Worm (Caenorhabditis elegans) whole organism, late embryonic: ENCODE results near the gene Y38C1BA.4.

Experiments used
- C08G9.2 ChIP-seq: sonication (generic microtip); optimal IDR thresholded peaks from 2 replicates; lab custom pipeline; 2016; ENCODE audit warnings: mild to moderate bottlenecking, missing genetic modification characterization, moderate library complexity, missing compliant biosample characterization
- T23F11.4 ChIP-seq: fragments of 200-800 bp; sonication (Bioruptor generic); optimal IDR thresholded peaks from 2 replicates; lab custom pipeline; 2018; ENCODE audit warnings: mild to moderate bottlenecking, missing genetic modification characterization, missing compliant biosample characterization
- ama-1 ChIP-seq: fragments of 150-350 bp; optimal IDR thresholded peaks from 2 replicates; lab custom pipeline; 2014
- ceh-24 ChIP-seq: sonication (generic microtip); optimal IDR thresholded peaks from 2 replicates; lab custom pipeline; 2016; ENCODE audit warnings: mild to moderate bottlenecking, missing genetic modification characterization, missing compliant biosample characterization
- ceh-31 ChIP-seq: sonication (generic microtip); optimal IDR thresholded peaks from 2 replicates; lab custom pipeline; 2016; ENCODE audit warnings: missing genetic modification characterization, missing compliant biosample characterization
- ceh-34 ChIP-seq: sonication (generic microtip); optimal IDR thresholded peaks from 2 replicates; lab custom pipeline; 2016; ENCODE audit warnings: mild to moderate bottlenecking, missing genetic modification characterization, missing compliant biosample characterization
- ceh-48 ChIP-seq: sonication (generic microtip); optimal IDR thresholded peaks from 2 replicates; lab custom pipeline; 2016; ENCODE audit warnings: missing genetic modification characterization, inconsistent platforms, missing compliant biosample characterization
- ceh-9 ChIP-seq: sonication (generic microtip); optimal IDR thresholded peaks from 2 replicates; lab custom pipeline; 2016; ENCODE audit warnings: mild to moderate bottlenecking, missing genetic modification characterization, inconsistent platforms, missing compliant biosample characterization
- hlh-30 ChIP-seq: sonication (generic microtip); optimal IDR thresholded peaks from 2 replicates; lab custom pipeline; 2017; ENCODE audit warnings: antibody characterized with exemption, missing genetic modification characterization, missing compliant biosample characterization; ENCODE audit not compliant: insufficient read depth
- lin-11 ChIP-seq: fragments of 200-800 bp; sonication (Bioruptor generic); optimal IDR thresholded peaks from 2 replicates; lab custom pipeline; 2018; ENCODE audit warnings: mild to moderate bottlenecking, missing genetic modification characterization, missing compliant biosample characterization
- pha-4 ChIP-seq: fragments of 150-350 bp; optimal IDR thresholded peaks from 2 replicates; lab custom pipeline; 2018; ENCODE audit warnings: missing biosample characterization, missing genetic modification reagents, missing genetic modification characterization
- unc-3 ChIP-seq, 2 experiments: fragments of 200-800 bp in 1 of 2; sonication (Bioruptor generic) in 1 of 2; sonication (generic microtip) in 1 of 2; conservative IDR thresholded peaks in 1 of 2; optimal IDR thresholded peaks in 1 of 2; 2 replicates each; pipeline versions ENCODE4 v1.3.6 to Lab custom; 2016 to 2022; ENCODE audit warnings: missing compliant biosample characterization in 2 of 2, missing genetic modification characterization in 2 of 2, missing genetic modification reagents in 1 of 2
- unc-42 ChIP-seq: sonication (generic microtip); optimal IDR thresholded peaks from 2 replicates; lab custom pipeline; 2016; ENCODE audit warnings: missing genotype, missing genetic modification characterization, missing compliant biosample characterization

ce11 chrIV:1867915-1868619, 46.4 kb downstream of the Y38C1BA.4 start:
- no peak for TF ChIP-seq unc-42 (tag; lab: Kevin White, UChicago)
- TF ChIP-seq unc-3 (GFP tag; conservative IDR thresholded peaks at IDR 0.05; lab: Robert Waterston, UW) = no peak
- TF ChIP-seq unc-3 (tag; optimal IDR thresholded peaks at IDR 0.05; lab: Kevin White, UChicago) = no peak
- no peak for TF ChIP-seq ceh-48 (tag; lab: Kevin White, UChicago)
- no peak for TF ChIP-seq hlh-30 (tag; lab: Kevin White, UChicago)
- TF ChIP-seq ceh-9 (tag; lab: Kevin White, UChicago) = no peak
- no peak for TF ChIP-seq T23F11.4
- no peak for TF ChIP-seq ceh-31 (tag; lab: Kevin White, UChicago)
- no peak for TF ChIP-seq ceh-24 (tag; lab: Kevin White, UChicago)
- TF ChIP-seq lin-11 (tag; lab: Kevin White, UChicago) = no peak
- TF ChIP-seq pha-4 (tag; lab: Kevin White, UChicago) = no peak
- TF ChIP-seq ama-1 (lab: Kevin White, UChicago) = no peak
- no peak for TF ChIP-seq ceh-34 (tag; lab: Kevin White, UChicago)
- no peak for TF ChIP-seq C08G9.2
